Fruit fly (Drosophila melanogaster) whole organism, prepupa: ENCODE measurements around the gene AstCC.

Source experiments
- Blimp-1 ChIP-seq: fragments of 200-800 bp; sonication (Bioruptor generic); optimal IDR thresholded peaks from 3 replicates; lab custom pipeline; 2017; ENCODE audit warnings: missing biosample characterization, missing genetic modification characterization, mild to moderate bottlenecking, moderate library complexity, missing genetic modification reagents
- CG10631 ChIP-seq: fragments of 200-800 bp; sonication (Bioruptor generic); optimal IDR thresholded peaks from 2 replicates; lab custom pipeline; 2016; ENCODE audit warnings: missing biosample characterization, missing genetic modification characterization
- CG10669 ChIP-seq: fragments of 200-800 bp; sonication (Bioruptor generic); optimal IDR thresholded peaks from 3 replicates; lab custom pipeline; 2018; ENCODE audit warnings: missing biosample characterization, mild to moderate bottlenecking, missing genetic modification characterization, moderate library complexity
- CG11762 ChIP-seq: fragments of 200-800 bp; sonication (Bioruptor generic); optimal IDR thresholded peaks from 3 replicates; lab custom pipeline; 2016; ENCODE audit warnings: missing biosample characterization, missing genetic modification characterization; ENCODE audit not compliant: insufficient read depth
- CG11902 ChIP-seq: fragments of 200-800 bp; sonication (Bioruptor generic); optimal IDR thresholded peaks from 3 replicates; lab custom pipeline; 2016; ENCODE audit warnings: missing biosample characterization, missing genetic modification characterization
- CG15336 ChIP-seq: fragments of 200-800 bp; sonication (Bioruptor generic); IDR thresholded peaks from 2 replicates; pipeline ENCODE4 v1.3.6; 2022; ENCODE audit warnings: missing biosample characterization, missing genetic modification characterization
- CG1621 ChIP-seq: fragments of 200-800 bp; sonication (Bioruptor generic); optimal IDR thresholded peaks from 3 replicates; lab custom pipeline; 2018; ENCODE audit warnings: missing biosample characterization, mild to moderate bottlenecking, missing genetic modification characterization
- CG16779 ChIP-seq: fragments of 200-800 bp; sonication (Bioruptor generic); optimal IDR thresholded peaks from 3 replicates; lab custom pipeline; 2017; ENCODE audit warnings: missing biosample characterization, mild to moderate bottlenecking, missing genetic modification characterization
- CG3032 ChIP-seq: fragments of 200-800 bp; optimal IDR thresholded peaks from 2 replicates; lab custom pipeline; 2019; ENCODE audit warnings: missing biosample characterization, mild to moderate bottlenecking, missing genetic modification characterization, moderate library complexity
- CG31627 ChIP-seq: fragments of 200-800 bp; sonication (Bioruptor generic); optimal IDR thresholded peaks from 3 replicates; lab custom pipeline; 2016; ENCODE audit warnings: missing biosample characterization, missing genetic modification characterization
- CG32006 ChIP-seq: fragments of 200-800 bp; sonication (Bioruptor generic); optimal IDR thresholded peaks from 3 replicates; lab custom pipeline; 2017; ENCODE audit warnings: missing biosample characterization, mild to moderate bottlenecking, missing genetic modification characterization
- CG34406 ChIP-seq: fragments of 200-800 bp; sonication (Bioruptor generic); optimal IDR thresholded peaks from 3 replicates; lab custom pipeline; 2016; ENCODE audit warnings: missing biosample characterization, missing genetic modification characterization
- CG3919 ChIP-seq: fragments of 200-800 bp; sonication (Bioruptor generic); optimal IDR thresholded peaks from 3 replicates; lab custom pipeline; 2016; ENCODE audit warnings: missing biosample characterization, missing genetic modification characterization
- CG4318 ChIP-seq: fragments of 200-800 bp; sonication (Bioruptor generic); optimal IDR thresholded peaks from 3 replicates; lab custom pipeline; 2017; ENCODE audit warnings: missing biosample characterization, mild to moderate bottlenecking, missing genetic modification characterization
- CG6163 ChIP-seq: fragments of 200-800 bp; sonication (Bioruptor generic); IDR thresholded peaks from 3 replicates; pipeline ENCODE4 v1.3.6; 2022; ENCODE audit warnings: missing biosample characterization, missing genetic modification characterization
- CG6792 ChIP-seq: fragments of 200-800 bp; sonication (Bioruptor generic); optimal IDR thresholded peaks from 3 replicates; lab custom pipeline; 2016; ENCODE audit warnings: missing biosample characterization, missing genetic modification characterization
- CG6854 ChIP-seq: fragments of 200-800 bp; sonication (Bioruptor generic); optimal IDR thresholded peaks from 2 replicates; lab custom pipeline; 2017; ENCODE audit warnings: missing biosample characterization, mild to moderate bottlenecking, missing genetic modification characterization
- CG7368 ChIP-seq: fragments of 200-800 bp; sonication (Bioruptor generic); optimal IDR thresholded peaks from 3 replicates; lab custom pipeline; 2016; ENCODE audit warnings: missing biosample characterization, missing genetic modification characterization
- CG8119 ChIP-seq: fragments of 200-800 bp; sonication (Bioruptor generic); IDR thresholded peaks from 3 replicates; pipeline ENCODE4 v1.3.6; 2022; ENCODE audit warnings: missing biosample characterization, missing genetic modification characterization
- CG8319 ChIP-seq: fragments of 200-800 bp; sonication (Bioruptor generic); optimal IDR thresholded peaks from 3 replicates; lab custom pipeline; 2016; ENCODE audit warnings: missing biosample characterization, missing genetic modification characterization
- CG8632 ChIP-seq: fragments of 200-800 bp; sonication (Bioruptor generic); optimal IDR thresholded peaks from 3 replicates; lab custom pipeline; 2016; ENCODE audit warnings: missing biosample characterization, missing genetic modification characterization
- CG9139 ChIP-seq: fragments of 200-800 bp; sonication (Bioruptor generic); optimal IDR thresholded peaks from 3 replicates; lab custom pipeline; 2017; ENCODE audit warnings: missing biosample characterization, mild to moderate bottlenecking, missing genetic modification characterization
- Eip75B ChIP-seq: fragments of 200-800 bp; sonication (Bioruptor generic); optimal IDR thresholded peaks from 3 replicates; lab custom pipeline; 2016; ENCODE audit warnings: missing biosample characterization, missing genetic modification characterization
- Eip78C ChIP-seq: fragments of 200-800 bp; sonication (Bioruptor generic); peaks from one replicate; lab custom pipeline; 2016; ENCODE audit warnings: missing biosample characterization, missing genetic modification characterization
- Eip93F ChIP-seq: fragments of 200-800 bp; sonication (Bioruptor generic); optimal IDR thresholded peaks from 2 replicates; lab custom pipeline; 2016; ENCODE audit warnings: missing biosample characterization, mild to moderate bottlenecking, missing genetic modification characterization
- Ets21C ChIP-seq: fragments of 200-800 bp; sonication (Bioruptor generic); optimal IDR thresholded peaks from 3 replicates; lab custom pipeline; 2016; ENCODE audit warnings: missing biosample characterization, missing genetic modification characterization
- Ets96B ChIP-seq: fragments of 200-800 bp; optimal IDR thresholded peaks from 2 replicates; lab custom pipeline; 2019; ENCODE audit warnings: missing biosample characterization, mild to moderate bottlenecking, missing genetic modification characterization, moderate library complexity
- Gug ChIP-seq: fragments of 200-800 bp; sonication (Bioruptor generic); IDR thresholded peaks from 2 replicates; pipeline ENCODE4 v1.3.6; 2022; ENCODE audit warnings: missing biosample characterization, missing genetic modification characterization
- Hr38 ChIP-seq: sonication (Bioruptor generic); optimal IDR thresholded peaks from 2 replicates; lab custom pipeline; 2016; ENCODE audit warnings: missing biosample characterization, missing genetic modification characterization
- Hr39 ChIP-seq: fragments of 200-800 bp; sonication (Bioruptor generic); optimal IDR thresholded peaks from 2 replicates; lab custom pipeline; 2016; ENCODE audit warnings: missing biosample characterization, missing genetic modification characterization
- Hr4 ChIP-seq: fragments of 200-800 bp; sonication (Bioruptor generic); optimal IDR thresholded peaks from 3 replicates; lab custom pipeline; 2016; ENCODE audit warnings: missing biosample characterization, missing genetic modification characterization
- Lpt ChIP-seq: fragments of 200-800 bp; sonication (Bioruptor generic); optimal IDR thresholded peaks from 3 replicates; lab custom pipeline; 2016; ENCODE audit warnings: missing biosample characterization, missing genetic modification characterization
- Met ChIP-seq: fragments of 200-800 bp; sonication (Bioruptor generic); optimal IDR thresholded peaks from 3 replicates; lab custom pipeline; 2016; ENCODE audit warnings: missing biosample characterization, missing genetic modification characterization
- OdsH ChIP-seq: fragments of 200-800 bp; sonication (Bioruptor generic); optimal IDR thresholded peaks from 3 replicates; lab custom pipeline; 2016; ENCODE audit warnings: missing biosample characterization, missing genetic modification characterization
- Smox ChIP-seq: fragments of 200-800 bp; sonication (Bioruptor generic); optimal IDR thresholded peaks from 3 replicates; lab custom pipeline; 2016; ENCODE audit warnings: missing biosample characterization, missing genetic modification characterization
- Sox102F ChIP-seq: fragments of 200-800 bp; sonication (Bioruptor generic); optimal IDR thresholded peaks from 2 replicates; lab custom pipeline; 2016; ENCODE audit warnings: missing biosample characterization, mild to moderate bottlenecking, missing genetic modification characterization
- Sox14 ChIP-seq: fragments of 200-800 bp; sonication (Bioruptor generic); optimal IDR thresholded peaks from 3 replicates; lab custom pipeline; 2016; ENCODE audit warnings: missing biosample characterization, missing genetic modification characterization
- Sox15 ChIP-seq: fragments of 200-800 bp; sonication (Bioruptor generic); optimal IDR thresholded peaks from 3 replicates; lab custom pipeline; 2016; ENCODE audit warnings: missing biosample characterization, missing genetic modification characterization
- achi ChIP-seq: fragments of 200-800 bp; sonication (Bioruptor generic); optimal IDR thresholded peaks from 3 replicates; lab custom pipeline; 2016; ENCODE audit warnings: missing biosample characterization, missing genetic modification characterization
- acj6 ChIP-seq: fragments of 200-800 bp; sonication (Bioruptor generic); optimal IDR thresholded peaks from 3 replicates; lab custom pipeline; 2016; ENCODE audit warnings: missing biosample characterization, missing genetic modification characterization
- cyc ChIP-seq: fragments of 200-800 bp; sonication (Bioruptor generic); optimal IDR thresholded peaks from 3 replicates; lab custom pipeline; 2016; ENCODE audit warnings: missing biosample characterization, missing genetic modification characterization
- dac ChIP-seq: fragments of 200-800 bp; sonication (Bioruptor generic); optimal IDR thresholded peaks from 2 replicates; lab custom pipeline; 2017; ENCODE audit warnings: missing biosample characterization, mild to moderate bottlenecking, missing genetic modification characterization
- eg ChIP-seq: fragments of 200-800 bp; sonication (Bioruptor generic); IDR thresholded peaks from 3 replicates; pipeline ENCODE4 v1.3.6; 2022; ENCODE audit warnings: missing biosample characterization, missing genetic modification characterization
- esn ChIP-seq: fragments of 200-800 bp; sonication (Bioruptor generic); optimal IDR thresholded peaks from 2 replicates; lab custom pipeline; 2016; ENCODE audit warnings: missing biosample characterization, mild to moderate bottlenecking, missing genetic modification characterization, moderate library complexity
- fd59A ChIP-seq: fragments of 200-800 bp; sonication (Bioruptor generic); optimal IDR thresholded peaks from 2 replicates; lab custom pipeline; 2017; ENCODE audit warnings: missing biosample characterization, mild to moderate bottlenecking, missing genetic modification characterization, missing genetic modification reagents
- fkh ChIP-seq: fragments of 200-800 bp; sonication (Bioruptor generic); optimal IDR thresholded peaks from 3 replicates; lab custom pipeline; 2017; ENCODE audit warnings: missing biosample characterization, mild to moderate bottlenecking, missing genetic modification characterization, moderate library complexity
- net ChIP-seq: fragments of 200-800 bp; sonication (Bioruptor generic); optimal IDR thresholded peaks from 3 replicates; lab custom pipeline; 2016; ENCODE audit warnings: missing biosample characterization, missing genetic modification characterization
- salr ChIP-seq, 2 experiments: fragments of 200-800 bp; sonication (Bioruptor generic); optimal IDR thresholded peaks; 3 replicates each; lab custom pipeline; 2016 to 2018; ENCODE audit warnings: missing biosample characterization in 2 of 2, missing genetic modification characterization in 2 of 2, mild to moderate bottlenecking in 1 of 2
- svp ChIP-seq: fragments of 200-800 bp; sonication (Bioruptor generic); peaks from one replicate; lab custom pipeline; 2016; ENCODE audit warnings: missing biosample characterization, missing genetic modification characterization
- topi ChIP-seq: fragments of 200-800 bp; sonication (Bioruptor generic); optimal IDR thresholded peaks from 3 replicates; lab custom pipeline; 2016; ENCODE audit warnings: missing biosample characterization, missing genetic modification characterization
- vri ChIP-seq: fragments of 200-800 bp; sonication (Bioruptor generic); optimal IDR thresholded peaks from 3 replicates; lab custom pipeline; 2016; ENCODE audit warnings: missing biosample characterization, mild to moderate bottlenecking, missing genetic modification characterization

The AstCC gene

dm6 chr2L:11057333-11058110 lies 27.5 kb downstream of the AstCC start:
- TF ChIP-seq CG8319 (GFP tag; lab: Kevin White, UChicago): peak; percentile 43
- peak; percentile 80 for TF ChIP-seq CG16779
- TF ChIP-seq esn (GFP tag; lab: Kevin White, UChicago): peak; percentile 88
- peak; percentile 80 for TF ChIP-seq CG6854
- peak; percentile 3 for TF ChIP-seq dac (GFP tag; lab: Kevin White, UChicago)
- peak; percentile 55 for TF ChIP-seq cyc
- peak; percentile 77 for TF ChIP-seq Ets96B (tag; lab: Kevin White, UChicago)
- TF ChIP-seq fd59A: peak; percentile 60
- TF ChIP-seq CG8119: peak; percentile 84
- peak; percentile 21 for TF ChIP-seq CG11762
- peak; percentile 79 for TF ChIP-seq CG3919 (GFP tag; lab: Kevin White, UChicago)
- peak; percentile 79 for TF ChIP-seq OdsH
- TF ChIP-seq Eip75B (GFP tag; lab: Kevin White, UChicago): peak; percentile 80
- TF ChIP-seq Hr4: peak; percentile 77
- TF ChIP-seq CG6163 (GFP tag; lab: Robert Waterston, UW): peak; percentile 63
- peak; percentile 96 for TF ChIP-seq Eip78C (GFP tag; lab: Kevin White, UChicago)
- peak; percentile 66 for TF ChIP-seq CG31627 (GFP tag; lab: Kevin White, UChicago)
- peak; percentile 20; the same call in 1 of the 2 replicates for TF ChIP-seq Gug (GFP tag; lab: Robert Waterston, UW)
- TF ChIP-seq eg: peak; percentile 66
- peak; percentile 81 for TF ChIP-seq CG3032 (tag; lab: Kevin White, UChicago)
- TF ChIP-seq CG4318 (GFP tag; lab: Kevin White, UChicago): peak; percentile 23
- peak; percentile 66 for TF ChIP-seq achi
- TF ChIP-seq CG34406 (GFP tag; lab: Kevin White, UChicago): peak; percentile 78
- peak; percentile 52 for TF ChIP-seq net (GFP tag; lab: Kevin White, UChicago)
- no peak for TF ChIP-seq Eip93F
- TF ChIP-seq svp: peak; percentile 94
- TF ChIP-seq Ets21C (GFP tag; lab: Kevin White, UChicago): peak; percentile 52
- peak; percentile 69 for TF ChIP-seq Sox102F (GFP tag; lab: Kevin White, UChicago)
- TF ChIP-seq CG6792 (GFP tag; lab: Kevin White, UChicago): peak; percentile 73
- TF ChIP-seq CG7368 (GFP tag; lab: Kevin White, UChicago): peak; percentile 71
- TF ChIP-seq Hr38: no peak
- peak; percentile 72 for TF ChIP-seq Blimp-1
- TF ChIP-seq Met (GFP tag; lab: Kevin White, UChicago): peak; percentile 82
- TF ChIP-seq vri: peak; percentile 56
- TF ChIP-seq CG32006 (GFP tag; lab: Kevin White, UChicago): peak; percentile 86
- peak; percentile 81 for TF ChIP-seq topi
- TF ChIP-seq CG9139: peak; percentile 76
- peak; percentile 70 for TF ChIP-seq CG10631 (GFP tag; lab: Kevin White, UChicago)
- peak; percentile 70 for TF ChIP-seq acj6 (GFP tag; lab: Kevin White, UChicago)
- peak; percentile 69 for TF ChIP-seq Sox15 (GFP tag; lab: Kevin White, UChicago)
- peak; percentile 70 for TF ChIP-seq Sox14
- peak; percentile 40 for TF ChIP-seq CG1621
- TF ChIP-seq salr (GFP tag; optimal IDR thresholded peaks at IDR 0.05; lab: Kevin White, UChicago): peak; percentile 47 to 82
- peak; percentile 47 for TF ChIP-seq CG11902 (GFP tag; lab: Kevin White, UChicago)
- TF ChIP-seq Hr39: peak; percentile 67
- peak; percentile 54 for TF ChIP-seq Lpt
- peak; percentile 74 for TF ChIP-seq CG10669
- peak; percentile 60 for TF ChIP-seq CG8632 (GFP tag; lab: Kevin White, UChicago)
- peak; percentile 71 for TF ChIP-seq CG15336 (GFP tag; lab: Robert Waterston, UW)
- TF ChIP-seq fkh: peak; percentile 64
- TF ChIP-seq Smox: peak; percentile 68
